Worm (Caenorhabditis elegans) whole organism, L4 larva: ENCODE results near the gene tkr-2.
"Not testable (repeated sequence)": the region's sequence is repeated elsewhere in the genome, so short reads cannot be mapped to it uniquely, and the experiment has no call there.

Experiments
- ZK546.5 ChIP-seq, 2 experiments: sonication (generic microtip); optimal IDR thresholded peaks; 2 replicates each; lab custom pipeline; 2017; ENCODE audit warnings: missing biosample characterization in 2 of 2, missing genetic modification characterization in 2 of 2
- aha-1 ChIP-seq: fragments of 150-350 bp; peaks from one replicate; lab custom pipeline; 2014; ENCODE audit warnings: missing biosample characterization, missing genetic modification characterization
- ceh-32 ChIP-seq: sonication (generic microtip); optimal IDR thresholded peaks from 2 replicates; lab custom pipeline; 2016; ENCODE audit warnings: mild to moderate bottlenecking, missing genetic modification characterization, missing compliant biosample characterization; ENCODE audit not compliant: poor library complexity
- ces-1 ChIP-seq: fragments of 150-350 bp; sonication (generic microtip); optimal IDR thresholded peaks from 4 replicates; lab custom pipeline; 2014; ENCODE audit warnings: missing biosample characterization, missing genetic modification reagents, missing genetic modification characterization
- daf-16 ChIP-seq, 3 experiments: sonication (generic microtip); optimal IDR thresholded peaks; 2 replicates each; lab custom pipeline; 2016 to 2017; ENCODE audit warnings: missing genetic modification characterization in 3 of 3, missing genetic modification reagents in 3 of 3, mild to moderate bottlenecking in 2 of 3, missing compliant biosample characterization in 2 of 3, missing biosample characterization in 1 of 3, moderate library complexity in 1 of 3
- dmd-6 ChIP-seq: fragments of 200-800 bp; sonication (Bioruptor generic); IDR thresholded peaks from 2 replicates; pipeline ENCODE4 v1.3.6; 2022; ENCODE audit warnings: missing genetic modification reagents, missing genetic modification characterization, missing compliant biosample characterization
- dve-1 ChIP-seq: sonication (generic microtip); optimal IDR thresholded peaks from 2 replicates; lab custom pipeline; 2017; ENCODE audit warnings: antibody characterized with exemption, mild to moderate bottlenecking, missing genetic modification characterization, missing compliant biosample characterization; ENCODE audit not compliant: insufficient read depth
- hlh-30 ChIP-seq: sonication (generic microtip); optimal IDR thresholded peaks from 2 replicates; lab custom pipeline; 2017; ENCODE audit warnings: antibody characterized with exemption, mild to moderate bottlenecking, missing genetic modification characterization, missing compliant biosample characterization; ENCODE audit not compliant: insufficient read depth
- nhr-28 ChIP-seq: fragments of 150-350 bp; optimal IDR thresholded peaks from 2 replicates; lab custom pipeline; 2014; ENCODE audit warnings: missing biosample characterization, missing genetic modification characterization
- nhr-6 ChIP-seq: fragments of 150-350 bp; optimal IDR thresholded peaks from 2 replicates; lab custom pipeline; 2014; ENCODE audit warnings: missing biosample characterization, missing genetic modification characterization
- pqm-1 ChIP-seq: sonication (generic microtip); optimal IDR thresholded peaks from 2 replicates; lab custom pipeline; 2017; ENCODE audit warnings: missing biosample characterization, missing genetic modification characterization
- sdz-12 ChIP-seq: fragments of 200-800 bp; sonication (Bioruptor generic); optimal IDR thresholded peaks from 2 replicates; lab custom pipeline; 2018; ENCODE audit warnings: mild to moderate bottlenecking, missing genetic modification characterization, missing compliant biosample characterization
- unc-62 ChIP-seq, 3 experiments: fragments of 150-350 bp in 1 of 3; sonication (generic microtip); optimal IDR thresholded peaks in 2 of 3; peaks in 1 of 3; 1 replicate in 1 of 3; 2 replicates in 2 of 3; lab custom pipeline; 2014 to 2017; ENCODE audit warnings: missing biosample characterization in 3 of 3, missing genetic modification characterization in 3 of 3, missing genetic modification reagents in 3 of 3, missing genotype in 1 of 3

Gene tkr-2

DNA sequence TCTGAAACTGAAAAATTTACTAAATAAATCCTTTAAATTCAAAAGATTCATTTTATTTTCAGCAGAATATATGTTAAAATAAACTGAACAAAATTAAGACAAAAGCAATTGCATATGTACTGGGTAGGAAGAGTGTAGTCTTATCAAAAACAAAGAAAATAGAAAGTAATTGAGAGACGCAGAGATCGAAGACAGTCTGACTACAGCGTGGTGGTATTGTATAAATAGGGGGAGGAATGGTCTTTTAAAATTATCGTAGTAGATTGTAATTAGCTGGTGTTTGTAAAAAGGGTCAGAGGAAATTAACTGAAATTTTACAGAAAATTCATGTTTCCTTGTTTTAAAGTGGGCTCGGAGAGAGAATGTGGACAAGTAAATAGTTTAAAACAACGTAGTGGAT lies 46.6 kb downstream of the tkr-2 start, which contains the start of gene acox-3:
TSS of gene acox-3 (minus strand) at position 7 of the 400 bp plus-strand sequence.
- TF ChIP-seq pqm-1 (tag; lab: Kevin White, UChicago) = peak; percentile 53
- 0 out of 2 replicates have a peak, but pooled peaks have one; percentile 13 for TF ChIP-seq dmd-6 (GFP tag; lab: Robert Waterston, UW)
- TF ChIP-seq daf-16 (GFP tag; optimal IDR thresholded peaks at IDR 0.05; lab: Kevin White, UChicago) = no peak
- TF ChIP-seq daf-16 (tag; optimal IDR thresholded peaks at IDR 0.05; lab: Kevin White, UChicago) = peak; percentile 88
- TF ChIP-seq sdz-12 (GFP tag; lab: Kevin White, UChicago) = no peak
- TF ChIP-seq nhr-28 = peak; percentile 66
- TF ChIP-seq dve-1 (tag; lab: Kevin White, UChicago) = peak; percentile 40

DNA sequence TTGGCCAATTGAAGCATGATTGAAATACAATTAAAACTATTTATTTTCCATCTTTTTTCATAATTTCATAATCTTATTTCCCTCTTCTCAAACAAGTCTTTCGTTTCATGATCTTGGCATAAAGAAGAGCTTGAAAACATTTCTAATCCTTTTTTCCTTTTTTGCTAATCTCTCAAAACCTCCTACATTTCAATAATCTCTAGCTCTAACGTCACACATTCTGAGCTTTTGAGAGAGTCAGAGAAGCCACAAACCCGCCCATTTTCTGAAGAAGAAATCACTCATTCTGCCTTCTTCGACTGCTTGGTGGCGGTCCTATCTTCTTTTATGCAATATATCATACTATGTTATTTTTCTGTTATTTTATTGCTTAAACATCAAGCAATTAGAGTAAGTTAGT lies 47.7 kb downstream of the tkr-2 start, which contains the start of gene F58F9.1:
TSS of gene F58F9.1 (plus strand) at position 251 of the 400 bp plus-strand sequence.
- TF ChIP-seq aha-1 (tag; lab: Kevin White, UChicago) (peak; percentile 44), nhr-6 (tag; lab: Kevin White, UChicago) (no peak), hlh-30 (peak; percentile 6), unc-62 (GFP tag; optimal IDR thresholded peaks at IDR 0.05 in 1 of 2; lab: Kevin White, UChicago) (peak in 1 of 2 experiments; percentile 16), unc-62 (tag; optimal IDR thresholded peaks at IDR 0.05; lab: Kevin White, UChicago) (no peak)
- TF ChIP-seq, all 104 proteins: peak for 3

DNA sequence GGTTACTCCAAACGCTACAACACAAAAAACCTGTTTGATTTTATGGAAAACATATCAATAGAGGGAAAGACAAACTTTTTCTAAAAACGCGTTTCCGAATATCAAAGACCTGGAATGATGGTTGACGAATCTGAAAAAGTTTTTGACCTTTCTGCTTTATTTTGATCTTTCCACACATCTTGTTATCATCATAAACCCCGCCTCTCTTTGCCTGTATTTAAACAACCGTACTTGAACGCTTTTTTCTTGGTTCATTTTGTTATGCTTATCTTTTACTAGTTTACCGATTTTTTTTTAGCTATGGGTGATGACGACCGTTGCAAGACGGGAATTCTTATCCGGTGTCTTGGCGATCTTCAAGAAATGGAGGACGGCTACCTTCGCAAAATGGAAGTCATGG lies 51.1 kb downstream of the tkr-2 start, which contains the start of gene T13A10.2:
TSS of gene T13A10.2 (plus strand) at position 301 of the 400 bp plus-strand sequence.
- TF ChIP-seq ZK546.5 (tag; optimal IDR thresholded peaks at IDR 0.05; lab: Kevin White, UChicago); aha-1 (tag; lab: Kevin White, UChicago); ces-1: not testable (repeated sequence)

DNA sequence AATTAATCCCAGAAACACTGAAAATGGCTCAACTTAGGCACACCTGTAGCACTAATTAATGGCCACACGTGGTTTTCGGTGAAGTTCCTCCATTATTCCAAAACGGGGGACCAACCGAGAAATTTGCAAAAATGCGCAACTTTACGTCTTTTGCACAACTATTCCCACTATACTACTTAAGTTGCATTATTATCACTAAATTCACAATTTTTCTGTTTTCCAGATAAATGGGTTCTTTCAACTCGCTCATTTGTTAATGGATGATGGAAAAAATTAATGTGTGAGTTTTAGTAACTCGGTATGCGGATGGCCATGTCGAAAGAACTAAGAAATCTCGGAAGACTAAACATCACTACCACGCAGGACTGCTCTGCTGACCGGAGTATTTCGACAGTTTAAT lies 52.8 kb downstream of the tkr-2 start, which contains the start of gene T13A10.64:
TSS of gene T13A10.64 (plus strand) at position 301 of the 400 bp plus-strand sequence.
- no peak for TF ChIP-seq ceh-32 (tag; lab: Kevin White, UChicago)
- TF ChIP-seq, all 104 proteins: peak for 0
